Fruit fly (Drosophila melanogaster) whole organism, prepupa: ENCODE data around the gene ara.

ENCODE experiments used
- CG3032 ChIP-seq: fragments of 200-800 bp; optimal IDR thresholded peaks from 2 replicates; lab custom pipeline; 2019; ENCODE audit warnings: missing biosample characterization, mild to moderate bottlenecking, missing genetic modification characterization, moderate library complexity
- CG6792 ChIP-seq: fragments of 200-800 bp; sonication (Bioruptor generic); optimal IDR thresholded peaks from 3 replicates; lab custom pipeline; 2016; ENCODE audit warnings: missing biosample characterization, missing genetic modification characterization
- CG6808 ChIP-seq: fragments of 200-800 bp; sonication (Bioruptor generic); optimal IDR thresholded peaks from 3 replicates; lab custom pipeline; 2017; ENCODE audit warnings: missing biosample characterization, missing genetic modification characterization, mild to moderate bottlenecking, moderate library complexity, missing genetic modification reagents
- CG6854 ChIP-seq: fragments of 200-800 bp; sonication (Bioruptor generic); optimal IDR thresholded peaks from 2 replicates; lab custom pipeline; 2017; ENCODE audit warnings: missing biosample characterization, mild to moderate bottlenecking, missing genetic modification characterization
- Ets21C ChIP-seq: fragments of 200-800 bp; sonication (Bioruptor generic); optimal IDR thresholded peaks from 3 replicates; lab custom pipeline; 2016; ENCODE audit warnings: missing biosample characterization, missing genetic modification characterization
- Hr39 ChIP-seq: fragments of 200-800 bp; sonication (Bioruptor generic); optimal IDR thresholded peaks from 2 replicates; lab custom pipeline; 2016; ENCODE audit warnings: missing biosample characterization, missing genetic modification characterization
- OdsH ChIP-seq: fragments of 200-800 bp; sonication (Bioruptor generic); optimal IDR thresholded peaks from 3 replicates; lab custom pipeline; 2016; ENCODE audit warnings: missing biosample characterization, missing genetic modification characterization
- Smox ChIP-seq: fragments of 200-800 bp; sonication (Bioruptor generic); optimal IDR thresholded peaks from 3 replicates; lab custom pipeline; 2016; ENCODE audit warnings: missing biosample characterization, missing genetic modification characterization
- eg ChIP-seq: fragments of 200-800 bp; sonication (Bioruptor generic); IDR thresholded peaks from 3 replicates; pipeline ENCODE4 v1.3.6; 2022; ENCODE audit warnings: missing biosample characterization, missing genetic modification characterization
- net ChIP-seq: fragments of 200-800 bp; sonication (Bioruptor generic); optimal IDR thresholded peaks from 3 replicates; lab custom pipeline; 2016; ENCODE audit warnings: missing biosample characterization, missing genetic modification characterization

dm6 chr3L:12557736-12558135, 22.7 kb upstream of the ara start:
- TF ChIP-seq CG6854 (no peak), Ets21C (peak; percentile 67), Smox (GFP tag; lab: Kevin White, UChicago) (peak; percentile 74), net (GFP tag; lab: Kevin White, UChicago) (peak; percentile 57), CG3032 (tag; lab: Kevin White, UChicago) (peak; percentile 65), OdsH (GFP tag; lab: Kevin White, UChicago) (peak; percentile 62), CG6792 (GFP tag; lab: Kevin White, UChicago) (peak; percentile 61), Hr39 (GFP tag; lab: Kevin White, UChicago) (peak; percentile 83), CG6808 (GFP tag; lab: Kevin White, UChicago) (peak; percentile 67), eg (GFP tag; lab: Robert Waterston, UW) (no peak)
